Worm (Caenorhabditis elegans): ENCODE measurements around the gene C48D1.9.

Gene C48D1.9

DNA sequence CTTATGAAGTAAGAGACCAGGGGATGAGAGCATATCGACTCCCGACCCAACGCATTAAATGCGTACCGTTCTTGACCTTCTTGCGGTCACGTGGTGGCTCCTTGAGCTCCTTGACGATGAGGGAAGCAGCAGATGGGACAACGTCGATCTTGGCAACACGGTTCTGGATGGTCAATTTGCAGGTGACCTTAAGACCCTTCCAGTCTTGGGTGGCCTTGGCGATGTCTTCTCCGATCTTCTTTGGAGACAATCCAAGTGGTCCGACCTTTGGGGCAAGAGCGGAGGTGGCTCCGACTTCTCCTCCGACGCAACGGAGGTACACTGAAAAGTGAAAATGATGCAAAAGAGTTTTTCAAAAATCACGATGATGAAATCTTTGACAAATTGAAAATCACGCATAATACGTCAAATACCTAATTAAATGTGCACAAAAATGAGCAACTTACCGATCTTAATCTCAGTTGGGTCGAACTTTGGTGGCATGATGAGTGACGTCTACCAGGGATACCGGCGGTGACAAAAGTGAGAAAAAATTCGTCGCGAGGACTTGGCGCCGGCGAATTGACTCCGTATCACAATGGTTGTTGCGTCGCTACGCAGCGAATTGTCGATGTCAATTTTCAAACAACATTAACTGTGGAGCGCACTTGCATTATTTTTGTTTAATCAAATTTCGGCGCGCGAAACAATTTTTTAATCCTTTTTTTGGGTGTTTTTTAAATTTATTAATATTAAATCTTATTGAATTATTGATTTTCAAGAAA, 30.8 kb upstream of the C48D1.9 start, which contains the start of gene rpl-12 (continued):
- peak; percentile 100 for TF ChIP-seq snu-23 (GFP tag; optimal IDR thresholded peaks at IDR 0.05)
- TF ChIP-seq alr-1 (tag; optimal IDR thresholded peaks at IDR 0.05; ENCODE audit: borderline replicate concordance) = peak; percentile 46
- TF ChIP-seq C34B4.2 (tag; optimal IDR thresholded peaks at IDR 0.05) = peak; percentile 82

DNA sequence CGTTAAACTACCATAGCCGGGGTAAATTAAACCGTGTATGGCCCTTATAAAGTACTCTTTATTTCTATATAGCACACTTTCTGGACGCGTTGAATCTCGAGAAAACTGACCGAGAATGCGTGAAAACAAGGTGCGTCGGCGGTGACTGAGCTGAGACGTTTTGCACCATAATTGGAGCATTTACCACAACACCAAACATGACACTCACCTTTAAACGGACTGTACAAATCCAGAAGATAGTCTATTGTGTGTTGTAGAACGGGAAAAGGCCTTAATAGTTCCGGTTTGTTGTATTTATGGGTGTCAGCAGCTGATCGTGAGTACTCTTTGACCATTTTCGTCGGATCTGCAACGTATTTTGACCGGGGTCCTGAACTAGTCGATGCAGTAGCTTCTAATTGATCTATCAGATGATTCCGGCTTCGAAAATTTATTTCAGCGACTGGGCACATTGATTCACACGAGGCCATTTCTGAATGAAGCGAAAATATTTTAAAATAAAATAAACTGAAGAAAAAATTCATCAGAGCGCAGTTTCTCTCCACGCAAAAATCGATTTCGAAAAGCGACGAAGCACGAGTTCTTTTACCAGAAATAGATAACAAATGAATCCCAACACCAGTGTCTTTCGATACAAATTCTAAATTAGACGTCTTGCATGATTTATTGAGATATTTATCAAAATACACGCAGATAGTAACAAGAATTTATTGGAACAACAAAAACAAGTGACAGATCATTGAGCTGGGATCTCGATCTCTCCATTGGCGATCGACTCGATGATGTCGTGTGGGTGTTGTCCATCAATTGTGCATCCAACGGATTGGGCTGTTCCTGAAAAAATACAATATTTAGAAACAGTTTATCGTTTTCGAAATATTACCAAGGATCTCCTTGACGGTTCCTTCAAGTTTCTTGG, 29.7 kb upstream of the C48D1.9 start, which contains the start of gene tag-115:
TSS of gene tag-115 (minus strand) at position 472 of the 919 bp plus-strand sequence.
- peak; percentile 18 for TF ChIP-seq swsn-7 (tag; optimal IDR thresholded peaks at IDR 0.05)
- no peak for TF ChIP-seq ceh-8 (GFP tag; optimal IDR thresholded peaks at IDR 0.05)
- peak; percentile 9 for TF ChIP-seq rnt-1 (tag; optimal IDR thresholded peaks at IDR 0.05)
- peak; percentile 57 for TF ChIP-seq ama-1 (optimal IDR thresholded peaks at IDR 0.05)
- no peak for TF ChIP-seq nhr-19 (GFP tag; conservative IDR thresholded peaks at IDR 0.05)
- no peak for TF ChIP-seq fkh-10 (GFP tag; optimal IDR thresholded peaks at IDR 0.05)
- no peak for TF ChIP-seq Y116A8C.19 (tag; optimal IDR thresholded peaks at IDR 0.05; ENCODE audit: borderline replicate concordance)
- TF ChIP-seq irx-1 (tag; optimal IDR thresholded peaks at IDR 0.05) = no peak
- TF ChIP-seq aly-2 (tag; optimal IDR thresholded peaks at IDR 0.05) = peak; percentile 21
- no peak for TF ChIP-seq nhr-84 (tag; optimal IDR thresholded peaks at IDR 0.05)
- peak; percentile 12 to 64 for TF ChIP-seq lsy-2 (tag; optimal IDR thresholded peaks at IDR 0.05)
- no peak for TF ChIP-seq ztf-11 (tag; optimal IDR thresholded peaks at IDR 0.05)
- no peak for TF ChIP-seq ceh-63 (GFP tag; optimal IDR thresholded peaks at IDR 0.05)
- no peak for TF ChIP-seq hpl-2 (GFP tag; optimal IDR thresholded peaks at IDR 0.05)
- no peak for TF ChIP-seq aha-1 (tag; optimal IDR thresholded peaks at IDR 0.05)
- no peak for TF ChIP-seq dpl-1 (GFP tag; optimal IDR thresholded peaks at IDR 0.05)
- no peak for TF ChIP-seq dsc-1 (tag; optimal IDR thresholded peaks at IDR 0.05)
- TF ChIP-seq hlh-4 (tag; optimal IDR thresholded peaks at IDR 0.05) = no peak
- TF ChIP-seq snu-23 (GFP tag; optimal IDR thresholded peaks at IDR 0.05) = no peak
- TF ChIP-seq nhr-47 (tag; optimal IDR thresholded peaks at IDR 0.05) = peak; percentile 37
- peak; percentile 43 for TF ChIP-seq nhr-71 (tag; optimal IDR thresholded peaks at IDR 0.05)
- no peak for TF ChIP-seq elt-3 (tag; optimal IDR thresholded peaks at IDR 0.05)
- no peak for TF ChIP-seq nhr-11 (tag; optimal IDR thresholded peaks at IDR 0.05)
- TF ChIP-seq mef-2 (tag; optimal IDR thresholded peaks at IDR 0.05) = no peak
- no peak for TF ChIP-seq zag-1 (tag; optimal IDR thresholded peaks at IDR 0.05)
- TF ChIP-seq pqm-1 (tag; optimal IDR thresholded peaks at IDR 0.05) = no peak
- peak; percentile 10 for TF ChIP-seq nhr-90 (tag; optimal IDR thresholded peaks at IDR 0.05; ENCODE audit: poor library complexity)
- no peak for TF ChIP-seq nhr-28 (tag; optimal IDR thresholded peaks at IDR 0.05)
- TF ChIP-seq nhr-12 (tag; optimal IDR thresholded peaks at IDR 0.05) = no peak
- peak; percentile 8 to 17 for TF ChIP-seq efl-1 (optimal IDR thresholded peaks at IDR 0.05)
- TF ChIP-seq efl-1 (GFP tag; optimal IDR thresholded peaks at IDR 0.05 in 1 of 2) = no peak
- TF ChIP-seq xbp-1 (tag; optimal IDR thresholded peaks at IDR 0.05) = no peak
- no peak for TF ChIP-seq C16A3.4 (tag; optimal IDR thresholded peaks at IDR 0.05)
- TF ChIP-seq lin-39 (tag; optimal IDR thresholded peaks at IDR 0.05) = no peak
- no peak for TF ChIP-seq tlp-1 (tag; optimal IDR thresholded peaks at IDR 0.05)
- no peak for TF ChIP-seq nhr-77 (tag; optimal IDR thresholded peaks at IDR 0.05)
- no peak for TF ChIP-seq vab-15 (tag; optimal IDR thresholded peaks at IDR 0.05)
- peak; percentile 37 for TF ChIP-seq nhr-85 (tag)
- no peak for TF ChIP-seq ztf-4 (tag; optimal IDR thresholded peaks at IDR 0.05)
- TF ChIP-seq lir-3 (tag; optimal IDR thresholded peaks at IDR 0.05; ENCODE audit: poor library complexity) = no peak
- TF ChIP-seq lin-15B (tag; optimal IDR thresholded peaks at IDR 0.05) = no peak
- no peak for TF ChIP-seq ces-1 (GFP tag; optimal IDR thresholded peaks at IDR 0.05)
- TF ChIP-seq skn-1 (tag; optimal IDR thresholded peaks at IDR 0.05) = no peak
- TF ChIP-seq lin-14 (GFP tag; optimal IDR thresholded peaks at IDR 0.05) = no peak
- TF ChIP-seq ets-5 (GFP tag; IDR thresholded peaks at IDR 0.05) = no peak
- TF ChIP-seq grh-1 (GFP tag; IDR thresholded peaks at IDR 0.05) = no peak
